Worm (Caenorhabditis elegans) whole organism, late embryonic: Measurements from ENCODE around the gene grd-6.

Experiments used
- C08G9.2 ChIP-seq: sonication (generic microtip); optimal IDR thresholded peaks from 2 replicates; lab custom pipeline; 2016; ENCODE audit warnings: mild to moderate bottlenecking, missing genetic modification characterization, moderate library complexity, missing compliant biosample characterization
- F13H6.1 ChIP-seq: sonication (generic microtip); optimal IDR thresholded peaks from 2 replicates; lab custom pipeline; 2016; ENCODE audit warnings: missing genetic modification characterization, missing compliant biosample characterization
- K02D7.2 ChIP-seq: sonication (generic microtip); optimal IDR thresholded peaks from 2 replicates; lab custom pipeline; 2017; ENCODE audit warnings: mild to moderate bottlenecking, missing genetic modification characterization, missing compliant biosample characterization
- K09A11.1 ChIP-seq: sonication (generic microtip); optimal IDR thresholded peaks from 2 replicates; lab custom pipeline; 2017; ENCODE audit warnings: antibody characterized with exemption, mild to moderate bottlenecking, missing genetic modification characterization, missing compliant biosample characterization; ENCODE audit not compliant: insufficient read depth
- T23F11.4 ChIP-seq: fragments of 200-800 bp; sonication (Bioruptor generic); optimal IDR thresholded peaks from 2 replicates; lab custom pipeline; 2018; ENCODE audit warnings: mild to moderate bottlenecking, missing genetic modification characterization, missing compliant biosample characterization
- ahr-1 ChIP-seq: sonication (generic microtip); optimal IDR thresholded peaks from 2 replicates; lab custom pipeline; 2016; ENCODE audit warnings: missing genetic modification characterization, missing compliant biosample characterization
- ceh-14 ChIP-seq: sonication (generic microtip); optimal IDR thresholded peaks from 2 replicates; lab custom pipeline; 2016; ENCODE audit warnings: missing genotype, missing genetic modification characterization, missing compliant biosample characterization
- ceh-19 ChIP-seq: fragments of 200-800 bp; sonication (Bioruptor generic); optimal IDR thresholded peaks from 2 replicates; lab custom pipeline; 2018; ENCODE audit warnings: mild to moderate bottlenecking, missing genetic modification characterization, missing compliant biosample characterization
- ceh-24 ChIP-seq: sonication (generic microtip); optimal IDR thresholded peaks from 2 replicates; lab custom pipeline; 2016; ENCODE audit warnings: mild to moderate bottlenecking, missing genetic modification characterization, missing compliant biosample characterization
- ceh-30 ChIP-seq: fragments of 150-350 bp; optimal IDR thresholded peaks from 2 replicates; lab custom pipeline; 2014; ENCODE audit warnings: missing biosample characterization, missing genetic modification characterization
- ceh-31 ChIP-seq: sonication (generic microtip); optimal IDR thresholded peaks from 2 replicates; lab custom pipeline; 2016; ENCODE audit warnings: missing genetic modification characterization, missing compliant biosample characterization
- ceh-45 ChIP-seq: fragments of 200-800 bp; sonication (Bioruptor generic); IDR thresholded peaks from 2 replicates; pipeline ENCODE4 v1.3.6; 2022; ENCODE audit warnings: missing genetic modification reagents, missing genetic modification characterization, missing compliant biosample characterization
- ceh-48 ChIP-seq: sonication (generic microtip); optimal IDR thresholded peaks from 2 replicates; lab custom pipeline; 2016; ENCODE audit warnings: missing genetic modification characterization, inconsistent platforms, missing compliant biosample characterization
- ceh-6 ChIP-seq: fragments of 200-800 bp; sonication (Bioruptor generic); optimal IDR thresholded peaks from 2 replicates; lab custom pipeline; 2018; ENCODE audit warnings: mild to moderate bottlenecking, missing genetic modification characterization, missing compliant biosample characterization
- ceh-9 ChIP-seq: sonication (generic microtip); optimal IDR thresholded peaks from 2 replicates; lab custom pipeline; 2016; ENCODE audit warnings: mild to moderate bottlenecking, missing genetic modification characterization, inconsistent platforms, missing compliant biosample characterization
- dve-1 ChIP-seq: sonication (generic microtip); optimal IDR thresholded peaks from 2 replicates; lab custom pipeline; 2017; ENCODE audit warnings: antibody characterized with exemption, mild to moderate bottlenecking, missing genetic modification characterization, missing compliant biosample characterization
- elt-2 ChIP-seq: sonication (generic microtip); optimal IDR thresholded peaks from 2 replicates; lab custom pipeline; 2016; ENCODE audit warnings: missing genetic modification reagents, missing genetic modification characterization, missing compliant biosample characterization
- elt-4 ChIP-seq: sonication (generic microtip); optimal IDR thresholded peaks from 2 replicates; lab custom pipeline; 2016; ENCODE audit warnings: missing genetic modification characterization, missing compliant biosample characterization
- ets-4 ChIP-seq: sonication (generic microtip); optimal IDR thresholded peaks from 2 replicates; lab custom pipeline; 2016; ENCODE audit warnings: missing genetic modification characterization, missing compliant biosample characterization
- fax-1 ChIP-seq: sonication (generic microtip); optimal IDR thresholded peaks from 2 replicates; lab custom pipeline; 2016; ENCODE audit warnings: missing genotype, missing genetic modification characterization, missing compliant biosample characterization
- fkh-10 ChIP-seq: fragments of 150-350 bp; optimal IDR thresholded peaks from 2 replicates; lab custom pipeline; 2014; ENCODE audit warnings: missing biosample characterization, missing genetic modification reagents, missing genetic modification characterization
- hlh-13 ChIP-seq: fragments of 200-800 bp; sonication (Bioruptor generic); optimal IDR thresholded peaks from 2 replicates; lab custom pipeline; 2018; ENCODE audit warnings: mild to moderate bottlenecking, missing genetic modification characterization, missing compliant biosample characterization
- hlh-15 ChIP-seq: sonication (generic microtip); optimal IDR thresholded peaks from 2 replicates; lab custom pipeline; 2016; ENCODE audit warnings: missing genetic modification characterization, missing compliant biosample characterization
- hlh-30 ChIP-seq: sonication (generic microtip); optimal IDR thresholded peaks from 2 replicates; lab custom pipeline; 2017; ENCODE audit warnings: antibody characterized with exemption, missing genetic modification characterization, missing compliant biosample characterization; ENCODE audit not compliant: insufficient read depth
- hlh-8 ChIP-seq: sonication (generic microtip); optimal IDR thresholded peaks from 2 replicates; lab custom pipeline; 2016; ENCODE audit warnings: missing genotype, missing genetic modification characterization, missing compliant biosample characterization
- lim-6 ChIP-seq: sonication (generic microtip); optimal IDR thresholded peaks from 2 replicates; lab custom pipeline; 2016; ENCODE audit warnings: missing genetic modification characterization, missing compliant biosample characterization
- nfya-1 ChIP-seq: sonication (generic microtip); optimal IDR thresholded peaks from 2 replicates; lab custom pipeline; 2017; ENCODE audit warnings: missing genetic modification characterization, mild to moderate bottlenecking, missing compliant biosample characterization, antibody characterized with exemption, moderate library complexity
- nhr-11 ChIP-seq: fragments of 150-350 bp; optimal IDR thresholded peaks from 2 replicates; lab custom pipeline; 2014; ENCODE audit warnings: missing biosample characterization, missing genetic modification characterization
- odd-2 ChIP-seq: sonication (generic microtip); optimal IDR thresholded peaks from 2 replicates; lab custom pipeline; 2017; ENCODE audit warnings: antibody characterized with exemption, mild to moderate bottlenecking, missing genetic modification characterization, missing compliant biosample characterization
- pha-4 ChIP-seq: fragments of 150-350 bp; optimal IDR thresholded peaks from 2 replicates; lab custom pipeline; 2018; ENCODE audit warnings: missing biosample characterization, missing genetic modification reagents, missing genetic modification characterization
- pros-1 ChIP-seq: fragments of 150-350 bp; optimal IDR thresholded peaks from 2 replicates; lab custom pipeline; 2014; ENCODE audit warnings: missing biosample characterization, missing genetic modification reagents, missing genetic modification characterization
- sdc-2 ChIP-seq: sonication (generic microtip); optimal IDR thresholded peaks from 2 replicates; lab custom pipeline; 2016; ENCODE audit warnings: missing genotype, missing genetic modification characterization, missing compliant biosample characterization
- syd-9 ChIP-seq: sonication (generic microtip); optimal IDR thresholded peaks from 2 replicates; lab custom pipeline; 2016; ENCODE audit warnings: mild to moderate bottlenecking, missing genetic modification characterization, moderate library complexity, missing compliant biosample characterization
- tbx-7 ChIP-seq: sonication (generic microtip); optimal IDR thresholded peaks from 2 replicates; lab custom pipeline; 2016; ENCODE audit warnings: missing genotype, missing genetic modification characterization, missing compliant biosample characterization
- ttx-3 ChIP-seq: sonication (generic microtip); optimal IDR thresholded peaks from 2 replicates; lab custom pipeline; 2016; ENCODE audit warnings: missing genetic modification reagents, missing genetic modification characterization, missing compliant biosample characterization
- unc-42 ChIP-seq: sonication (generic microtip); optimal IDR thresholded peaks from 2 replicates; lab custom pipeline; 2016; ENCODE audit warnings: missing genotype, missing genetic modification characterization, missing compliant biosample characterization
- unc-55 ChIP-seq: sonication (generic microtip); optimal IDR thresholded peaks from 2 replicates; lab custom pipeline; 2017; ENCODE audit warnings: missing biosample characterization, missing genetic modification reagents, missing genetic modification characterization
- unc-86 ChIP-seq: sonication (generic microtip); optimal IDR thresholded peaks from 2 replicates; lab custom pipeline; 2016; ENCODE audit warnings: missing genetic modification characterization, missing compliant biosample characterization
- ztf-16 ChIP-seq: sonication (generic microtip); optimal IDR thresholded peaks from 2 replicates; lab custom pipeline; 2017; ENCODE audit warnings: missing genetic modification characterization, missing compliant biosample characterization

grd-6 gene

ce11 chrV:9225675-9226144 is 4.0 kb downstream of the grd-6 start, which contains the start of gene F07C3.2 (continued):
- TF ChIP-seq unc-86 (tag; lab: Kevin White, UChicago) (no peak), ceh-31 (tag; lab: Kevin White, UChicago) (peak; percentile 56), F13H6.1 (tag; lab: Kevin White, UChicago) (no peak), unc-42 (tag; lab: Kevin White, UChicago) (peak; percentile 61), ceh-48 (tag; lab: Kevin White, UChicago) (peak; percentile 30), pros-1 (no peak)

- no peak for TF ChIP-seq ceh-9
- TF ChIP-seq fax-1 (tag; lab: Kevin White, UChicago): no peak
- TF ChIP-seq ceh-14 (tag; lab: Kevin White, UChicago): no peak
- TF ChIP-seq ceh-30 (tag; lab: Kevin White, UChicago): no peak
- TF ChIP-seq hlh-8 (tag; lab: Kevin White, UChicago): no peak
- TF ChIP-seq odd-2 (tag; lab: Kevin White, UChicago): no peak
- TF ChIP-seq ttx-3 (tag; lab: Kevin White, UChicago): no peak
- TF ChIP-seq hlh-15 (tag; lab: Kevin White, UChicago): no peak
- TF ChIP-seq syd-9: no peak
- TF ChIP-seq ztf-16 (tag; lab: Kevin White, UChicago): no peak
- no peak for TF ChIP-seq elt-4
- TF ChIP-seq K02D7.2 (tag; lab: Kevin White, UChicago): no peak
- TF ChIP-seq pha-4: no peak
- no peak for TF ChIP-seq ets-4 (tag; lab: Kevin White, UChicago)
- TF ChIP-seq nhr-11: no peak
- TF ChIP-seq C08G9.2 (tag; lab: Kevin White, UChicago): no peak
- TF ChIP-seq dve-1 (tag; lab: Kevin White, UChicago): no peak
- no peak for TF ChIP-seq hlh-13 (GFP tag; lab: Kevin White, UChicago)
- TF ChIP-seq ceh-24 (tag; lab: Kevin White, UChicago): no peak
- TF ChIP-seq ceh-6: no peak
Observed at ce11 chrV:9232296-9232695, 10.6 kb downstream of the grd-6 start, which contains the start of gene F07C3.3. Gene F07C3.3 (minus strand): TSS chrV:9232396.

ce11 chrV:9243171-9243996 is 21.7 kb downstream of the grd-6 start, which contains the start of gene glo-4:
Gene glo-4 (minus strand): TSS chrV:9243221.
- TF ChIP-seq pha-4: no peak
- TF ChIP-seq hlh-30 (tag; lab: Kevin White, UChicago): no peak
- TF ChIP-seq ceh-24 (tag; lab: Kevin White, UChicago): no peak
- TF ChIP-seq ceh-30 (tag; lab: Kevin White, UChicago): peak; percentile 57
- no peak for TF ChIP-seq unc-55 (GFP tag; lab: Kevin White, UChicago)
- TF ChIP-seq unc-42 (tag; lab: Kevin White, UChicago): peak; percentile 76
- no peak for TF ChIP-seq hlh-15 (tag; lab: Kevin White, UChicago)
- TF ChIP-seq elt-2 (tag; lab: Kevin White, UChicago): no peak
- peak; percentile 58 for TF ChIP-seq nfya-1 (tag; lab: Kevin White, UChicago)
- no peak for TF ChIP-seq tbx-7 (tag; lab: Kevin White, UChicago)
- no peak for TF ChIP-seq ceh-45
- no peak for TF ChIP-seq ahr-1
- TF ChIP-seq sdc-2 (tag; lab: Kevin White, UChicago): no peak
- TF ChIP-seq T23F11.4 (GFP tag; lab: Kevin White, UChicago): no peak
- TF ChIP-seq ceh-19 (GFP tag; lab: Kevin White, UChicago): no peak
- no peak for TF ChIP-seq ceh-48 (tag; lab: Kevin White, UChicago)
- TF ChIP-seq K02D7.2 (tag; lab: Kevin White, UChicago): no peak
- no peak for TF ChIP-seq K09A11.1 (tag; lab: Kevin White, UChicago)
- no peak for TF ChIP-seq ceh-14 (tag; lab: Kevin White, UChicago)
- TF ChIP-seq fkh-10 (GFP tag; lab: Kevin White, UChicago): no peak
- no peak for TF ChIP-seq dve-1 (tag; lab: Kevin White, UChicago)
- TF ChIP-seq lim-6 (tag; lab: Kevin White, UChicago): no peak
- TF ChIP-seq ceh-31 (tag; lab: Kevin White, UChicago): peak; percentile 30
